Fruit fly (Drosophila melanogaster) whole organism, embryonic: ENCODE measurements around the gene CstF64.

ENCODE experiments used
- Abd-B ChIP-seq: fragments of 200-800 bp; sonication (Bioruptor generic); optimal IDR thresholded peaks from 2 replicates; lab custom pipeline; 2018; ENCODE audit warnings: missing biosample characterization, mild to moderate bottlenecking, missing genetic modification characterization, moderate library complexity
- Awh ChIP-seq: fragments of 200-800 bp; sonication (Bioruptor generic); IDR thresholded peaks from 2 replicates; pipeline ENCODE4, ENCODE4 v1.3.6; 2022; ENCODE audit warnings: missing biosample characterization, missing genetic modification characterization
- B-H2 ChIP-seq: fragments of 200-800 bp; sonication (Bioruptor generic); optimal IDR thresholded peaks from 2 replicates; lab custom pipeline; 2018; ENCODE audit warnings: missing biosample characterization, mild to moderate bottlenecking, missing genetic modification characterization
- Bgb ChIP-seq: fragments of 200-800 bp; sonication (Bioruptor generic); IDR thresholded peaks from 2 replicates; pipeline ENCODE4 v1.3.6; 2022; ENCODE audit warnings: missing biosample characterization, missing genetic modification characterization; ENCODE audit not compliant: partially characterized antibody
- BtbVII ChIP-seq: fragments of 200-800 bp; sonication (Bioruptor generic); optimal IDR thresholded peaks from 3 replicates; lab custom pipeline; 2017; ENCODE audit warnings: missing biosample characterization, mild to moderate bottlenecking, missing genetic modification characterization
- CG10147 ChIP-seq: fragments of 200-800 bp; sonication (Bioruptor generic); optimal IDR thresholded peaks from 2 replicates; lab custom pipeline; 2019; ENCODE audit warnings: missing biosample characterization, mild to moderate bottlenecking, missing genetic modification characterization, moderate library complexity
- CG10366 ChIP-seq: fragments of 200-800 bp; sonication (Bioruptor generic); IDR thresholded peaks from 2 replicates; pipeline ENCODE4 v1.3.6; 2022; ENCODE audit warnings: missing biosample characterization, missing genetic modification characterization
- CG12071 ChIP-seq: fragments of 200-800 bp; sonication (Bioruptor generic); optimal IDR thresholded peaks from 3 replicates; lab custom pipeline; 2018; ENCODE audit warnings: missing biosample characterization, mild to moderate bottlenecking, missing genetic modification characterization
- CG12219 ChIP-seq: fragments of 200-800 bp; sonication (Bioruptor generic); optimal IDR thresholded peaks from 3 replicates; lab custom pipeline; 2018; ENCODE audit warnings: missing biosample characterization, mild to moderate bottlenecking, missing genetic modification characterization
- CG31441 ChIP-seq: fragments of 200-800 bp; sonication (Bioruptor generic); IDR thresholded peaks from 2 replicates; pipeline ENCODE4 v1.3.6; 2022; ENCODE audit warnings: missing biosample characterization, missing genetic modification characterization
- CG3163 ChIP-seq: fragments of 200-800 bp; sonication (Bioruptor generic); optimal IDR thresholded peaks from 3 replicates; lab custom pipeline; 2016; ENCODE audit warnings: missing biosample characterization, missing genetic modification characterization
- CG4328 ChIP-seq: fragments of 200-800 bp; sonication (Bioruptor generic); optimal IDR thresholded peaks from 3 replicates; lab custom pipeline; 2017; ENCODE audit warnings: missing biosample characterization, missing genetic modification reagents, missing genetic modification characterization
- CG4360 ChIP-seq: fragments of 200-800 bp; sonication (Bioruptor generic); IDR thresholded peaks from 2 replicates; pipeline ENCODE4 v1.3.6; 2022; ENCODE audit warnings: missing biosample characterization, missing genetic modification characterization
- CG5180 ChIP-seq: fragments of 200-800 bp; sonication (Bioruptor generic); optimal IDR thresholded peaks from 3 replicates; lab custom pipeline; 2017; ENCODE audit warnings: missing biosample characterization, missing genetic modification characterization, mild to moderate bottlenecking, moderate library complexity, missing genetic modification reagents
- CG6765 ChIP-seq: fragments of 200-800 bp; sonication (Bioruptor generic); optimal IDR thresholded peaks from 3 replicates; lab custom pipeline; 2017; ENCODE audit warnings: missing biosample characterization, mild to moderate bottlenecking, missing genetic modification characterization
- CG7745 ChIP-seq: fragments of 200-800 bp; sonication (Bioruptor generic); optimal IDR thresholded peaks from 2 replicates; lab custom pipeline; 2018; ENCODE audit warnings: missing biosample characterization, mild to moderate bottlenecking, missing genetic modification characterization, moderate library complexity
- CG8089 ChIP-seq: fragments of 200-800 bp; sonication (Bioruptor generic); optimal IDR thresholded peaks from 3 replicates; lab custom pipeline; 2016; ENCODE audit warnings: missing biosample characterization, missing genetic modification characterization
- CG8944 ChIP-seq: fragments of 200-800 bp; sonication (Bioruptor generic); optimal IDR thresholded peaks from 3 replicates; lab custom pipeline; 2016; ENCODE audit warnings: missing biosample characterization, missing genetic modification characterization
- CG9797 ChIP-seq: fragments of 200-800 bp; sonication (Bioruptor generic); optimal IDR thresholded peaks from 3 replicates; lab custom pipeline; 2018; ENCODE audit warnings: missing biosample characterization, mild to moderate bottlenecking, missing genetic modification characterization
- CG9876 ChIP-seq: fragments of 200-800 bp; sonication (Bioruptor generic); optimal IDR thresholded peaks from 2 replicates; lab custom pipeline; 2016; ENCODE audit warnings: missing biosample characterization, missing genetic modification characterization
- Doc3 ChIP-seq: fragments of 200-800 bp; sonication (Bioruptor generic); IDR thresholded peaks from 3 replicates; pipeline ENCODE4 v1.3.6; 2022; ENCODE audit warnings: missing biosample characterization, missing genetic modification characterization; ENCODE audit not compliant: partially characterized antibody
- Fer2 ChIP-seq: fragments of 200-800 bp; sonication (Bioruptor generic); optimal IDR thresholded peaks from 2 replicates; lab custom pipeline; 2018; ENCODE audit warnings: missing biosample characterization, mild to moderate bottlenecking, missing genetic modification characterization, moderate library complexity
- HLH4C ChIP-seq: fragments of 200-800 bp; sonication (Bioruptor generic); IDR thresholded peaks from 3 replicates; pipeline ENCODE4 v1.3.6; 2022; ENCODE audit warnings: missing biosample characterization, missing genetic modification characterization; ENCODE audit not compliant: partially characterized antibody
- HLH54F ChIP-seq: fragments of 200-800 bp; sonication (Bioruptor generic); optimal IDR thresholded peaks from 3 replicates; lab custom pipeline; 2016; ENCODE audit warnings: missing biosample characterization, missing genetic modification characterization
- MESR4 ChIP-seq: fragments of 200-800 bp; sonication (Bioruptor generic); optimal IDR thresholded peaks from 2 replicates; lab custom pipeline; 2018; ENCODE audit warnings: missing biosample characterization, mild to moderate bottlenecking, missing genetic modification characterization, moderate library complexity
- NC2β ChIP-seq: fragments of 200-800 bp; sonication (Bioruptor generic); optimal IDR thresholded peaks from 2 replicates; lab custom pipeline; 2016; ENCODE audit warnings: missing biosample characterization, missing genetic modification characterization
- Optix ChIP-seq: fragments of 200-800 bp; sonication (Bioruptor generic); IDR thresholded peaks from 3 replicates; pipeline ENCODE4 v1.3.6; 2022; ENCODE audit warnings: missing biosample characterization, missing genetic modification characterization
- Rx ChIP-seq: fragments of 200-800 bp; sonication (Bioruptor generic); IDR thresholded peaks from 2 replicates; pipeline ENCODE4 v1.3.6; 2022; ENCODE audit warnings: missing biosample characterization, missing genetic modification characterization
- Vsx1 ChIP-seq: fragments of 200-800 bp; sonication (Bioruptor generic); optimal IDR thresholded peaks from 2 replicates; lab custom pipeline; 2017; ENCODE audit warnings: missing biosample characterization, mild to moderate bottlenecking, missing genetic modification characterization, missing genetic modification reagents
- ase ChIP-seq: fragments of 200-800 bp; sonication (Bioruptor generic); IDR thresholded peaks from 3 replicates; pipeline ENCODE4 v1.3.6; 2022; ENCODE audit warnings: missing biosample characterization, missing genetic modification characterization
- bigmax ChIP-seq: fragments of 200-800 bp; sonication (Bioruptor generic); optimal IDR thresholded peaks from 2 replicates; lab custom pipeline; 2018; ENCODE audit warnings: missing biosample characterization, mild to moderate bottlenecking, missing genetic modification characterization
- chinmo ChIP-seq: fragments of 200-800 bp; sonication (Bioruptor generic); IDR thresholded peaks from 4 replicates; pipeline ENCODE4 v1.3.6; 2022; ENCODE audit warnings: missing biosample characterization, missing genetic modification characterization; ENCODE audit not compliant: partially characterized antibody
- crc ChIP-seq: fragments of 200-800 bp; sonication (Bioruptor generic); optimal IDR thresholded peaks from 2 replicates; lab custom pipeline; 2016; ENCODE audit warnings: missing biosample characterization, missing genetic modification characterization
- dati ChIP-seq: fragments of 200-800 bp; sonication (Bioruptor generic); IDR thresholded peaks from 2 replicates; pipeline ENCODE4 v1.3.6; 2022; ENCODE audit warnings: missing biosample characterization, missing genetic modification characterization
- disco-r ChIP-seq: fragments of 200-800 bp; sonication (Bioruptor generic); optimal IDR thresholded peaks from 2 replicates; lab custom pipeline; 2016; ENCODE audit warnings: missing biosample characterization, missing genetic modification characterization
- dm ChIP-seq: fragments of 200-800 bp; sonication (Bioruptor generic); optimal IDR thresholded peaks from 3 replicates; lab custom pipeline; 2016; ENCODE audit warnings: missing biosample characterization, missing genetic modification characterization
- ems ChIP-seq: fragments of 200-800 bp; sonication (Bioruptor generic); optimal IDR thresholded peaks from 3 replicates; lab custom pipeline; 2016; ENCODE audit warnings: missing biosample characterization, missing genetic modification characterization
- ewg ChIP-seq: fragments of 200-800 bp; sonication (Bioruptor generic); optimal IDR thresholded peaks from 3 replicates; lab custom pipeline; 2017; ENCODE audit warnings: mild to moderate bottlenecking, missing biosample characterization, missing genetic modification reagents, missing genetic modification characterization
- fd96Cb ChIP-seq: fragments of 200-800 bp; sonication (Bioruptor generic); optimal IDR thresholded peaks from 2 replicates; lab custom pipeline; 2018; ENCODE audit warnings: missing biosample characterization, mild to moderate bottlenecking, missing genetic modification characterization, moderate library complexity
- jing ChIP-seq: fragments of 200-800 bp; sonication (Bioruptor generic); optimal IDR thresholded peaks from 2 replicates; lab custom pipeline; 2018; ENCODE audit warnings: missing biosample characterization, mild to moderate bottlenecking, missing genetic modification characterization
- lbe ChIP-seq: fragments of 200-800 bp; sonication (Bioruptor generic); optimal IDR thresholded peaks from 2 replicates; lab custom pipeline; 2016; ENCODE audit warnings: missing biosample characterization, mild to moderate bottlenecking, missing genetic modification characterization
- maf-S ChIP-seq: fragments of 200-800 bp; sonication (Bioruptor generic); optimal IDR thresholded peaks from 2 replicates; lab custom pipeline; 2016; ENCODE audit warnings: missing biosample characterization, missing genetic modification characterization
- nerfin-2 ChIP-seq: fragments of 200-800 bp; sonication (Bioruptor generic); IDR thresholded peaks from 2 replicates; pipeline ENCODE4 v1.3.6; 2022; ENCODE audit warnings: missing biosample characterization, missing genetic modification characterization; ENCODE audit not compliant: partially characterized antibody
- repo ChIP-seq: fragments of 200-800 bp; sonication (Bioruptor generic); optimal IDR thresholded peaks from 2 replicates; lab custom pipeline; 2016; ENCODE audit warnings: missing biosample characterization, missing genetic modification characterization
- scrt ChIP-seq: fragments of 200-800 bp; sonication (Bioruptor generic); optimal IDR thresholded peaks from 2 replicates; lab custom pipeline; 2018; ENCODE audit warnings: missing biosample characterization, mild to moderate bottlenecking, missing genetic modification characterization, moderate library complexity
- tna ChIP-seq: fragments of 200-800 bp; sonication (Bioruptor generic); IDR thresholded peaks from 2 replicates; pipeline ENCODE4 v1.3.6; 2022; ENCODE audit warnings: missing biosample characterization, missing genetic modification characterization; ENCODE audit not compliant: partially characterized antibody
- zen2 ChIP-seq: fragments of 200-800 bp; sonication (Bioruptor generic); IDR thresholded peaks from 3 replicates; pipeline ENCODE4 v1.3.6; 2022; ENCODE audit warnings: missing biosample characterization, missing genetic modification characterization; ENCODE audit not compliant: partially characterized antibody
- zf30C ChIP-seq: fragments of 200-800 bp; sonication (Bioruptor generic); optimal IDR thresholded peaks from 3 replicates; lab custom pipeline; 2018; ENCODE audit warnings: missing biosample characterization, mild to moderate bottlenecking, missing genetic modification characterization

Gene CstF64

dm6 chr3R:18658945-18659642 lies at the start of gene CstF64, which contains the start of gene CG31224 (continued):
- TF ChIP-seq Abd-B (peak; percentile 82), Awh (GFP tag; lab: Robert Waterston, UW) (peak; percentile 74; the same call in 1 of the 2 replicates), CG5180 (GFP tag; lab: Kevin White, UChicago) (no peak), Doc3 (GFP tag; lab: Robert Waterston, UW) (no peak), CG4328 (GFP tag; lab: Kevin White, UChicago) (peak; percentile 68), Fer2 (tag; lab: Kevin White, UChicago) (peak; percentile 74), ems (GFP tag; lab: Kevin White, UChicago) (peak; percentile 90), lbe (peak; percentile 57), dm (GFP tag; lab: Kevin White, UChicago) (peak; percentile 83), maf-S (peak; percentile 65), chinmo (GFP tag; lab: Robert Waterston, UW) (peak; percentile 59; the same call in 2 of the 4 replicates), Vsx1 (GFP tag; lab: Kevin White, UChicago) (peak; percentile 22), HLH54F (GFP tag; lab: Kevin White, UChicago) (peak; percentile 94), Optix (GFP tag; lab: Robert Waterston, UW) (peak; percentile 56; the same call in 1 of the 3 replicates), zf30C (GFP tag; lab: Kevin White, UChicago) (no peak), CG12071 (GFP tag; lab: Kevin White, UChicago) (no peak), CG10147 (peak; percentile 60), HLH4C (GFP tag; lab: Robert Waterston, UW) (no peak), nerfin-2 (GFP tag; lab: Robert Waterston, UW) (no peak), bigmax (no peak), scrt (GFP tag; lab: Kevin White, UChicago) (peak; percentile 43), repo (GFP tag; lab: Kevin White, UChicago) (peak; percentile 82), CG31441 (no peak; the same call in 1 of the 2 replicates), CG8089 (peak; percentile 65), tna (GFP tag; lab: Robert Waterston, UW) (0 out of 2 replicates have a peak, but pooled peaks have one; percentile 33), CG3163 (peak; percentile 69), CG6765 (GFP tag; lab: Kevin White, UChicago) (peak; percentile 61), dati (peak; percentile 52; the same call in 1 of the 2 replicates), CG8944 (peak; percentile 90), ase (GFP tag; lab: Robert Waterston, UW) (peak; percentile 72; the same call in 2 of the 3 replicates), Rx (peak; percentile 74), NC2β (peak; percentile 88), crc (GFP tag; lab: Kevin White, UChicago) (peak; percentile 87), zen2 (GFP tag; lab: Robert Waterston, UW) (no peak), CG9797 (GFP tag; lab: Kevin White, UChicago) (peak; percentile 50), CG9876 (GFP tag; lab: Kevin White, UChicago) (peak; percentile 75), Bgb (GFP tag; lab: Robert Waterston, UW) (no peak), B-H2 (peak; percentile 87), CG10366 (GFP tag; lab: Robert Waterston, UW) (peak; percentile 83), CG4360 (GFP tag; lab: Robert Waterston, UW) (no peak), jing (GFP tag; lab: Kevin White, UChicago) (peak; percentile 65), ewg (peak; percentile 70), fd96Cb (tag; lab: Kevin White, UChicago) (peak; percentile 79), CG7745 (no peak), disco-r (peak; percentile 81), CG12219 (GFP tag; lab: Kevin White, UChicago) (peak; percentile 42), MESR4 (GFP tag; lab: Kevin White, UChicago) (peak; percentile 93), BtbVII (no peak)
